Fruit fly (Drosophila melanogaster): ENCODE data around the gene CG34316.

Gene CG34316

dm6 chr3R:15250454-15250853, 20.1 kb downstream of the CG34316 start (continued):
- TF ChIP-seq psq (GFP tag; optimal IDR thresholded peaks at IDR 0.05) (no peak), Ptx1 (GFP tag; IDR thresholded peaks at IDR 0.05) (peak; percentile 76), HLH54F (GFP tag; optimal IDR thresholded peaks at IDR 0.05) (peak; percentile 32), CTCF (GFP tag; optimal IDR thresholded peaks at IDR 0.05) (no peak), CG11456 (GFP tag; IDR thresholded peaks at IDR 0.05) (peak; percentile 68; the same call in 1 of the 3 replicates), knrl (GFP tag; IDR thresholded peaks at IDR 0.05; ENCODE audit: partially characterized antibody) (no peak), fd64A (GFP tag; optimal IDR thresholded peaks at IDR 0.05) (no peak), CG4404 (GFP tag; IDR thresholded peaks at IDR 0.05) (peak; percentile 52), NFAT (GFP tag; IDR thresholded peaks at IDR 0.05) (peak; percentile 51; the same call in 1 of the 2 replicates), B-H1 (GFP tag; IDR thresholded peaks at IDR 0.05) (peak; percentile 57; the same call in 2 of the 3 replicates), CG1233 (GFP tag; optimal IDR thresholded peaks at IDR 0.05) (no peak), CkIIα-i1 (GFP tag; IDR thresholded peaks at IDR 0.05) (no peak), mirr (GFP tag; optimal IDR thresholded peaks at IDR 0.05) (no peak), ci (GFP tag; IDR thresholded peaks at IDR 0.05) (peak; percentile 75; the same call in 2 of the 3 replicates), NK7.1 (GFP tag; optimal IDR thresholded peaks at IDR 0.05) (no peak), Stat92E (GFP tag; optimal IDR thresholded peaks at IDR 0.05) (no peak), CG15269 (tag; optimal IDR thresholded peaks at IDR 0.05) (no peak), Hey (tag; optimal IDR thresholded peaks at IDR 0.05) (no peak), Fer3 (tag; optimal IDR thresholded peaks at IDR 0.05) (peak; percentile 74), ham (GFP tag; IDR thresholded peaks at IDR 0.05) (no peak), Nf-YB (GFP tag; optimal IDR thresholded peaks at IDR 0.05) (no peak), nerfin-2 (GFP tag; IDR thresholded peaks at IDR 0.05; ENCODE audit: partially characterized antibody) (no peak), Rx (GFP tag; IDR thresholded peaks at IDR 0.05) (peak; percentile 52), insv (GFP tag; optimal IDR thresholded peaks at IDR 0.05) (no peak), CG18262 (tag; optimal IDR thresholded peaks at IDR 0.05) (no peak), dmrt99B (tag; optimal IDR thresholded peaks at IDR 0.05) (no peak), slou (GFP tag; optimal IDR thresholded peaks at IDR 0.05) (no peak), CG12155 (GFP tag; optimal IDR thresholded peaks at IDR 0.05) (peak; percentile 40), Med (GFP tag) (peak; percentile 77), CG17186 (GFP tag; optimal IDR thresholded peaks at IDR 0.05) (no peak), D (optimal IDR thresholded peaks at IDR 0.05) (no peak), D (GFP tag; optimal IDR thresholded peaks at IDR 0.05) (peak; percentile 35), CG32532 (GFP tag; IDR thresholded peaks at IDR 0.05) (peak; percentile 86), Bdp1 (GFP tag; optimal IDR thresholded peaks at IDR 0.05) (peak; percentile 18), Gug (GFP tag; IDR thresholded peaks at IDR 0.05) (peak; percentile 67), CG17359 (tag; optimal IDR thresholded peaks at IDR 0.05) (peak; percentile 69), CG14441 (GFP tag; IDR thresholded peaks at IDR 0.05) (peak; percentile 73), CG7786 (GFP tag; optimal IDR thresholded peaks at IDR 0.05) (no peak), Hmx (GFP tag; optimal IDR thresholded peaks at IDR 0.05) (no peak), gsb-n (tag; optimal IDR thresholded peaks at IDR 0.05) (no peak), emc (GFP tag; optimal IDR thresholded peaks at IDR 0.05) (no peak), ato (GFP tag; IDR thresholded peaks at IDR 0.05; ENCODE audit: partially characterized antibody) (no peak), CG30431 (GFP tag; optimal IDR thresholded peaks at IDR 0.05) (peak; percentile 18), Oli (tag; optimal IDR thresholded peaks at IDR 0.05) (no peak), CG10565 (GFP tag; optimal IDR thresholded peaks at IDR 0.05) (no peak), CG16863 (GFP tag; optimal IDR thresholded peaks at IDR 0.05) (no peak), CG15479 (GFP tag; optimal IDR thresholded peaks at IDR 0.05) (no peak), Blimp-1 (GFP tag; optimal IDR thresholded peaks at IDR 0.05) (no peak), HHEX (GFP tag; optimal IDR thresholded peaks at IDR 0.05) (peak; percentile 42), CG9609 (GFP tag; optimal IDR thresholded peaks at IDR 0.05) (no peak), CG10543 (GFP tag; optimal IDR thresholded peaks at IDR 0.05) (no peak), yki (optimal IDR thresholded peaks at IDR 0.05) (no peak)

Measured in whole organism, embryonic.